Worm (Caenorhabditis elegans) whole organism, L1 larva: ENCODE results near the gene F44E2.6.

Experiments
- C16A3.4 ChIP-seq: fragments of 150-350 bp; optimal IDR thresholded peaks from 2 replicates; lab custom pipeline; 2014; ENCODE audit warnings: missing biosample characterization, missing genetic modification characterization
- aha-1 ChIP-seq: fragments of 150-350 bp; optimal IDR thresholded peaks from 2 replicates; lab custom pipeline; 2014; ENCODE audit warnings: missing biosample characterization, missing genetic modification characterization
- aly-2 ChIP-seq: fragments of 150-350 bp; optimal IDR thresholded peaks from 2 replicates; lab custom pipeline; 2014; ENCODE audit warnings: missing biosample characterization, missing genetic modification characterization
- blmp-1 ChIP-seq: fragments of 150-350 bp; optimal IDR thresholded peaks from 2 replicates; lab custom pipeline; 2014; ENCODE audit warnings: missing biosample characterization, missing genetic modification characterization
- ceh-8 ChIP-seq: fragments of 200-800 bp; sonication (Bioruptor generic); optimal IDR thresholded peaks from 2 replicates; lab custom pipeline; 2018; ENCODE audit warnings: mild to moderate bottlenecking, missing genetic modification characterization, moderate library complexity, missing compliant biosample characterization
- ceh-82 ChIP-seq, 3 experiments: fragments of 150-350 bp in 1 of 3; sonication (generic microtip) in 2 of 3; optimal IDR thresholded peaks; 2 replicates each; lab custom pipeline; 2014 to 2017; ENCODE audit warnings: missing biosample characterization in 3 of 3, missing genetic modification characterization in 3 of 3
- ceh-88 ChIP-seq: fragments of 200-800 bp; sonication (Bioruptor generic); IDR thresholded peaks from 2 replicates; pipeline ENCODE4 v1.3.6; 2022; ENCODE audit warnings: missing genetic modification characterization, missing compliant biosample characterization
- ceh-90 ChIP-seq: sonication (generic microtip); optimal IDR thresholded peaks from 2 replicates; lab custom pipeline; 2016; ENCODE audit warnings: missing genetic modification characterization, missing compliant biosample characterization
- ces-1 ChIP-seq: fragments of 150-350 bp; optimal IDR thresholded peaks from 2 replicates; lab custom pipeline; 2014; ENCODE audit warnings: missing biosample characterization, missing genetic modification reagents, missing genetic modification characterization
- dsc-1 ChIP-seq: sonication (generic microtip); optimal IDR thresholded peaks from 2 replicates; lab custom pipeline; 2016; ENCODE audit warnings: mild to moderate bottlenecking, missing genetic modification characterization, missing compliant biosample characterization
- efl-3 ChIP-seq: fragments of 200-800 bp; sonication (Bioruptor generic); optimal IDR thresholded peaks from 2 replicates; lab custom pipeline; 2018; ENCODE audit warnings: mild to moderate bottlenecking, missing genetic modification characterization, missing compliant biosample characterization
- elt-3 ChIP-seq, 6 experiments: fragments of 150-350 bp in 1 of 6; sonication (generic microtip); optimal IDR thresholded peaks; 2 replicates each; lab custom pipeline; 2017 to 2018; ENCODE audit warnings: missing biosample characterization in 6 of 6, missing genetic modification characterization in 6 of 6, inconsistent platforms in 1 of 6
- fkh-4 ChIP-seq: sonication (generic microtip); optimal IDR thresholded peaks from 2 replicates; lab custom pipeline; 2016; ENCODE audit warnings: missing compliant biosample characterization, missing genetic modification characterization, borderline replicate concordance
- fkh-8 ChIP-seq: sonication (generic microtip); optimal IDR thresholded peaks from 2 replicates; lab custom pipeline; 2016; ENCODE audit warnings: mild to moderate bottlenecking, missing genetic modification characterization, missing compliant biosample characterization
- hlh-17 ChIP-seq: fragments of 200-800 bp; sonication (Bioruptor generic); optimal IDR thresholded peaks from 2 replicates; lab custom pipeline; 2018; ENCODE audit warnings: missing genetic modification characterization, mild to moderate bottlenecking, missing compliant biosample characterization, moderate library complexity, borderline replicate concordance
- hlh-4 ChIP-seq: sonication (generic microtip); optimal IDR thresholded peaks from 2 replicates; lab custom pipeline; 2016; ENCODE audit warnings: mild to moderate bottlenecking, missing genetic modification characterization, missing compliant biosample characterization
- jun-1 ChIP-seq: fragments of 150-350 bp; optimal IDR thresholded peaks from 2 replicates; lab custom pipeline; 2014; ENCODE audit warnings: missing biosample characterization, missing genetic modification reagents, missing genetic modification characterization
- lin-14 ChIP-seq: fragments of 200-800 bp; sonication (Bioruptor generic); optimal IDR thresholded peaks from 2 replicates; lab custom pipeline; 2018; ENCODE audit warnings: mild to moderate bottlenecking, missing genetic modification characterization, moderate library complexity, missing compliant biosample characterization
- lin-15B ChIP-seq: fragments of 150-350 bp; sonication (generic microtip); optimal IDR thresholded peaks from 3 replicates; lab custom pipeline; 2014; ENCODE audit warnings: missing biosample characterization, missing genetic modification characterization
- lin-35 ChIP-seq, 2 experiments: fragments of 150-350 bp; optimal IDR thresholded peaks; 2 replicates each; lab custom pipeline; 2014; ENCODE audit warnings: missing biosample characterization in 2 of 2, missing genetic modification characterization in 2 of 2, missing genetic modification reagents in 2 of 2
- mab-9 ChIP-seq: fragments of 200-800 bp; sonication (Bioruptor generic); IDR thresholded peaks from 2 replicates; pipeline ENCODE4 v1.3.6; 2022; ENCODE audit warnings: missing genetic modification reagents, missing genetic modification characterization, missing compliant biosample characterization
- mdl-1 ChIP-seq, 2 experiments: fragments of 150-350 bp; optimal IDR thresholded peaks; 2 replicates each; lab custom pipeline; 2014 to 2017; ENCODE audit warnings: missing biosample characterization in 2 of 2, missing genetic modification characterization in 2 of 2, inconsistent platforms in 1 of 2
- mef-2 ChIP-seq: fragments of 150-350 bp; optimal IDR thresholded peaks from 2 replicates; lab custom pipeline; 2014; ENCODE audit warnings: missing biosample characterization, missing genetic modification characterization
- nhr-11 ChIP-seq: fragments of 150-350 bp; optimal IDR thresholded peaks from 2 replicates; lab custom pipeline; 2014; ENCODE audit warnings: missing biosample characterization, missing genetic modification characterization
- nhr-12 ChIP-seq: sonication (generic microtip); optimal IDR thresholded peaks from 2 replicates; lab custom pipeline; 2017; ENCODE audit warnings: missing biosample characterization, missing genetic modification characterization
- nhr-20 ChIP-seq: sonication (generic microtip); optimal IDR thresholded peaks from 2 replicates; lab custom pipeline; 2016; ENCODE audit warnings: mild to moderate bottlenecking, missing genetic modification characterization, missing compliant biosample characterization
- nhr-28 ChIP-seq: fragments of 150-350 bp; optimal IDR thresholded peaks from 2 replicates; lab custom pipeline; 2014; ENCODE audit warnings: missing biosample characterization, missing genetic modification characterization
- nhr-47 ChIP-seq: sonication (generic microtip); optimal IDR thresholded peaks from 2 replicates; lab custom pipeline; 2016; ENCODE audit warnings: mild to moderate bottlenecking, missing genetic modification characterization, moderate library complexity, missing compliant biosample characterization
- nhr-76 ChIP-seq: sonication (generic microtip); optimal IDR thresholded peaks from 2 replicates; lab custom pipeline; 2017; ENCODE audit warnings: missing biosample characterization, missing genetic modification characterization
- nhr-84 ChIP-seq: sonication (generic microtip); optimal IDR thresholded peaks from 2 replicates; lab custom pipeline; 2017; ENCODE audit warnings: missing biosample characterization, missing genetic modification characterization
- nhr-85 ChIP-seq: sonication (generic microtip); peaks from one replicate; lab custom pipeline; 2016; ENCODE audit warnings: missing genetic modification characterization, inconsistent platforms, missing compliant biosample characterization
- pax-3 ChIP-seq: fragments of 200-800 bp; sonication (Bioruptor generic); optimal IDR thresholded peaks from 2 replicates; lab custom pipeline; 2018; ENCODE audit warnings: mild to moderate bottlenecking, missing genetic modification characterization, moderate library complexity, missing compliant biosample characterization
- pqm-1 ChIP-seq: sonication (generic microtip); optimal IDR thresholded peaks from 3 replicates; lab custom pipeline; 2017; ENCODE audit warnings: missing biosample characterization, missing genetic modification characterization
- skn-1 ChIP-seq: fragments of 150-350 bp; optimal IDR thresholded peaks from 2 replicates; lab custom pipeline; 2014; ENCODE audit warnings: missing biosample characterization, missing genetic modification characterization
- sptf-1 ChIP-seq: fragments of 150-350 bp; optimal IDR thresholded peaks from 2 replicates; lab custom pipeline; 2014; ENCODE audit warnings: missing biosample characterization, missing genetic modification characterization
- tbx-2 ChIP-seq: sonication (generic microtip); optimal IDR thresholded peaks from 2 replicates; lab custom pipeline; 2016; ENCODE audit warnings: missing genetic modification characterization, missing compliant biosample characterization
- tlp-1 ChIP-seq: fragments of 150-350 bp; optimal IDR thresholded peaks from 2 replicates; lab custom pipeline; 2014; ENCODE audit warnings: missing biosample characterization, missing genetic modification characterization
- unc-130 ChIP-seq: fragments of 150-350 bp; optimal IDR thresholded peaks from 2 replicates; lab custom pipeline; 2017; ENCODE audit warnings: missing biosample characterization, missing genetic modification characterization, inconsistent platforms
- unc-62 ChIP-seq: fragments of 150-350 bp; optimal IDR thresholded peaks from 2 replicates; lab custom pipeline; 2014; ENCODE audit warnings: missing biosample characterization, missing genetic modification reagents, missing genetic modification characterization
- unc-98 ChIP-seq: fragments of 200-800 bp; sonication (Bioruptor generic); IDR thresholded peaks from 2 replicates; pipeline ENCODE4 v1.3.6; 2022; ENCODE audit warnings: missing genetic modification characterization, missing compliant biosample characterization
- zag-1 ChIP-seq: fragments of 150-350 bp; optimal IDR thresholded peaks from 2 replicates; lab custom pipeline; 2014; ENCODE audit warnings: missing biosample characterization, missing genetic modification characterization
- ztf-11 ChIP-seq, 2 experiments: sonication (generic microtip); optimal IDR thresholded peaks; 2 replicates each; lab custom pipeline; 2016 to 2017; ENCODE audit warnings: missing genetic modification characterization in 2 of 2, missing biosample characterization in 1 of 2, missing compliant biosample characterization in 1 of 2

Gene F44E2.6

DNA sequence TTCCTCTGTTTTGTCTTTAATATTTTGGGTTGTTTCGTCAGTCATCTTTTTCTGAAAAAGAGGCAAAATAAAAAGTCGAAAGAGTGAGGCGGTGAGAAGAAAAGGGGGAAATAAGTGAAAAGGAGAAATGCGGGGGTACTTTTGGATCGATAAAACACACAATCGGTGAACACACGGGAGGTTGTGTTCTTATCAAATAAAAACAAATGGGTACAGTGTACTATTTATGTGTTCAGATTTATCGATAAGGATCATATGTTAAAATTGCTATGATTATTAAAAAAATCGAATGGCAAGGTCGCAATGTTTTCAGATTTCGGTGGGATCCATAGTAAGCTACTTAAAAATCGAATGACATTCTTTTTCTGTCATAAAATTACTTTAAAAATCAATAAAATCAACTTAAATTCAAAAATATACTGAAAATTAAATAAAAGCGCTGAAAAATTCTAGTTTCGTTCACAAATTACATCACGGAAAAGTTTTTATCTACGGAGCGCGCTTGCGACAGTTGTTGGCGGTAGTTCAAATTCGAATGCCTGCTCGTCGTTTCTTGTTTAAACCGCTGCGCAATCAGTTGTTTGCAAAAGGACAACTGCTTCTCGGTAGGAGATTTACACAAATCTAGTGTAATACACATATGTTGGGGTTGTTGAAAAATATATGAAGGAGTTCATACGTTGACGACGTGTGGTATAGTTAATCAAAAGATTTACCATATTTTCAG lies 35.6 kb downstream of the F44E2.6 start, which contains the start of gene prx-19 (continued):
- TF ChIP-seq C16A3.4 (tag; lab: Kevin White, UChicago) = peak; percentile 60
- no peak for TF ChIP-seq nhr-84 (tag; lab: Kevin White, UChicago)
- TF ChIP-seq nhr-20 (tag; lab: Kevin White, UChicago) = peak; percentile 68
- no peak for TF ChIP-seq mab-9
- no peak for TF ChIP-seq ztf-11 (tag; optimal IDR thresholded peaks at IDR 0.05; lab: Kevin White, UChicago)
- TF ChIP-seq hlh-4 = no peak
- no peak for TF ChIP-seq unc-98 (GFP tag; lab: Robert Waterston, UW)
- TF ChIP-seq skn-1 (tag; lab: Kevin White, UChicago) = peak; percentile 68
- no peak for TF ChIP-seq ceh-90 (tag; lab: Kevin White, UChicago)
- peak; percentile 54 for TF ChIP-seq blmp-1 (tag; lab: Kevin White, UChicago)
- no peak for TF ChIP-seq hlh-17 (GFP tag; lab: Kevin White, UChicago)
- no peak for TF ChIP-seq nhr-12 (tag; lab: Kevin White, UChicago)
- peak in 1 of 6 experiments; percentile 45 for TF ChIP-seq elt-3 (tag; optimal IDR thresholded peaks at IDR 0.05; lab: Kevin White, UChicago)
- peak in 2 of 3 experiments; percentile 36 to 67 for TF ChIP-seq ceh-82 (tag; optimal IDR thresholded peaks at IDR 0.05; lab: Kevin White, UChicago)
- TF ChIP-seq nhr-47 = peak; percentile 54
- TF ChIP-seq aha-1 = no peak
- peak; percentile 38 for TF ChIP-seq nhr-85 (tag; lab: Kevin White, UChicago)
- no peak for TF ChIP-seq pax-3 (tag; lab: Kevin White, UChicago)
- peak; percentile 94 to 98 for TF ChIP-seq lin-35 (GFP tag; optimal IDR thresholded peaks at IDR 0.05; lab: Kevin White, UChicago)
- TF ChIP-seq ceh-8 (GFP tag; lab: Kevin White, UChicago) = no peak
- TF ChIP-seq, all 84 proteins: peak for 30

DNA sequence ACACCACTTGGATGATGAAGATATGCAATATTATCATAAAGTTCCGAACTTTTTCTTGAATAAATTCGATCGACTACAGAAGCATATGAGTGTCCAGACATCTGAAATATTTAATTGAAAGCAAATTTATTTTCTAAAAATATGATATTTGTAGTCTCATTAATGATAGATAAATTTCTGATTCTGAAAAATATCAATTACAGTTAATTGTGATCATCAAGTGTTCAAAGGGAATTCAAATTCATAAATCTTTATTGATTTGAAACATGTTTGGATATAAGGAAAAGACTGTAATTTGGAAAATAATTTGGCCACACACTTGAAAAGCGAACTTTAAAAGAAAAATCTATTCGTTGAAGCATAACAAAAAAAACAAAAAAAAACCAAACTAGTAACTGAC lies 37.8 kb downstream of the F44E2.6 start, which contains the start of gene F54F2.7:
TSS of gene F54F2.7 (minus strand) at position 101 of the 400 bp plus-strand sequence.
- TF ChIP-seq unc-130 (tag; lab: Kevin White, UChicago) = no peak
- TF ChIP-seq nhr-85 (tag; lab: Kevin White, UChicago) = no peak
- TF ChIP-seq nhr-28 (tag; lab: Kevin White, UChicago) = no peak
- no peak for TF ChIP-seq fkh-4
- TF ChIP-seq nhr-12 (tag; lab: Kevin White, UChicago) = no peak

DNA sequence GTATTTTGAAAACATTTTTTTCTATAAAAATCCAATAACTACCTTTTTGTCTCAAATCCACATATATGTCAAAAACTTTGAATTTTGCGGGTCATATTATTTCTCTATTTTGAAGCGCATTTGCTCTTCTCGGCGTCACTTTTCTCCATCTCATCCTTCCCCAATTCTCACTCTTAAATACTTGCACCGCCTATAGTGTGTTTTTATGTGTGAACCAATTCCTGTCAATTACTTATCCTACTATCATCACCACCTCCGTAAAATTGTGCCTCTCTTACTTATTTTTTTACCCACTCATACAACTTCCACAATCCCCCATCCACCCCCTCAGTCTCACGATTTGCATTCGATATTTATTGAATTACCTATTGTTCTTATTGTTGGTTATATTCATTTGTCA lies 39.2 kb downstream of the F44E2.6 start:
- TF ChIP-seq aly-2 (tag; lab: Kevin White, UChicago) = peak; percentile 3
- no peak for TF ChIP-seq ces-1 (GFP tag; lab: Kevin White, UChicago)
- TF ChIP-seq nhr-85 (tag; lab: Kevin White, UChicago) = peak; percentile 71
- TF ChIP-seq, all 84 proteins: peak for 2

DNA sequence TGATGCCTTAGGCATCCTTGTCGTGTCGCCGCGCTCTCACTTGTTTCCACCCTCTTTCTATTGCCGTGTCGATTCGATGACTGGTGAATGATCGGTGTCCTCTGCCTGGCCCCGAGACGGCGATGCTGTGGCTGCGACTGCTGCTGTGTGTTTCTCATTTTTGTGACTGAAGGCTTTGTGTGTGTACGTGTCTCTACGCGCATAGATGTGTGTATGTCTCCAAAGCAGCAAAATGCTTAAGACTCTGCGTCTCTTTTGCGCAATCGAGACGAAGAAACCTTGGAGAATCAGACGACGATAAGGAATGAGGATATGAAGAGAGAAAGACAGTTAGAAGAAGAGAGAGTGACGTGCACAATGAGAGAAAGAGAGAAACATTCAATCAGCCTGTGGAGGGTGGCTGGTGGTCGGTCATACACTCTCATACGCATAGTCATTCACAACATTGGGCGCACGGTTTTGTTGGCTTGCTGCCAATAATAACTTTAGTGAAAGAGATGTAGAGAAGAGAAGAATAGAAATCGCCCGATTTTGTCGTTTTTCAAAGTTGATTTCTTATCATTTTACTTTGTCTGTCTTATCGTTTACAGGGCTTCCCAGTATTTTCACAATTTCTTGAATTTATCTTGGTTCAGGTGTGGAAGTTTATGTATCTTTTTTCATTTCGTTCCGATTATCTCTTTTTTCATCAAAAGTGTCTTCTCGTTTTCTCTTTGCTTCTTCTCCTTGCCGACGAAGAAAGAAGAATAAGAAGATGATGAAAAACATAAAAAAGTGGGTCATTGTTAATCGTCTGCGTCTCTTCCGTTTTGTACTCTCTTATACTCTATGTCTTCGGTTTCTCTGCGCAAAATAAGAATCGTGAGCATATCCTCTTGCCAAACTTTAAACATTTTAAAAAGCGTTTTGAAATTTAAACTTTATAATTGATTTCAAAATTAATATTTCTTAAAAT lies 42.9 kb downstream of the F44E2.6 start:
- TF ChIP-seq zag-1 (tag; lab: Kevin White, UChicago) (peak; percentile 98), efl-3 (peak; percentile 23), pqm-1 (tag; lab: Kevin White, UChicago) (peak; percentile 24), ceh-82 (tag; optimal IDR thresholded peaks at IDR 0.05; lab: Kevin White, UChicago) (peak; percentile 69 to 96 (median 96)), mab-9 (peak; percentile 51), lin-15B (tag; lab: Kevin White, UChicago) (peak; percentile 9), mef-2 (peak; percentile 94), ceh-88 (peak; percentile 90), skn-1 (tag; lab: Kevin White, UChicago) (peak; percentile 91), lin-35 (GFP tag; optimal IDR thresholded peaks at IDR 0.05; lab: Kevin White, UChicago) (peak; percentile 72 to 91), mdl-1 (tag; optimal IDR thresholded peaks at IDR 0.05; lab: Kevin White, UChicago) (peak; percentile 73 to 96), nhr-28 (tag; lab: Kevin White, UChicago) (peak; percentile 76), ceh-90 (tag; lab: Kevin White, UChicago) (no peak), dsc-1 (peak; percentile 96), jun-1 (tag; lab: Kevin White, UChicago) (peak; percentile 97), nhr-76 (peak; percentile 47), fkh-8 (tag; lab: Kevin White, UChicago) (peak; percentile 96), lin-14 (peak; percentile 99), sptf-1 (tag; lab: Kevin White, UChicago) (no peak), unc-62 (GFP tag; lab: Kevin White, UChicago) (peak; percentile 22), nhr-11 (tag; lab: Kevin White, UChicago) (peak; percentile 95), tbx-2 (tag; lab: Kevin White, UChicago) (peak; percentile 97), tlp-1 (tag; lab: Kevin White, UChicago) (no peak)
